Worm (Caenorhabditis elegans): ENCODE results near the gene ran-1.

ran-1 gene

ce11 chrIII:10717479-10717878, 30.0 kb downstream of the ran-1 start (continued):
- TF ChIP-seq sup-37 (GFP tag; optimal IDR thresholded peaks at IDR 0.05) = peak; percentile 37

- TF ChIP-seq mab-9 (GFP tag; IDR thresholded peaks at IDR 0.05) (no peak), lin-14 (GFP tag; optimal IDR thresholded peaks at IDR 0.05) (peak; percentile 52), efl-1 (optimal IDR thresholded peaks at IDR 0.05) (no peak), efl-1 (GFP tag; optimal IDR thresholded peaks at IDR 0.05 in 1 of 2) (peak in 1 of 2 experiments; percentile 22), nhr-71 (tag; optimal IDR thresholded peaks at IDR 0.05) (peak; percentile 31)
Measured at ce11 chrIII:10716091-10716490, 31.4 kb downstream of the ran-1 start, which contains the start of gene W09D10.4. TSS of gene W09D10.4 (minus strand) at chrIII:10716191.

- TF ChIP-seq unc-62 (GFP tag; optimal IDR thresholded peaks at IDR 0.05) (no peak), ceh-8 (GFP tag; optimal IDR thresholded peaks at IDR 0.05) (peak; percentile 18)
Measured at ce11 chrIII:10714541-10714940, 33.0 kb downstream of the ran-1 start.

- TF ChIP-seq nhr-85 (tag) (peak; percentile 48), snu-23 (GFP tag; optimal IDR thresholded peaks at IDR 0.05) (peak; percentile 34), pax-3 (tag; optimal IDR thresholded peaks at IDR 0.05) (peak; percentile 27), fkh-10 (GFP tag; optimal IDR thresholded peaks at IDR 0.05) (no peak), blmp-1 (tag; optimal IDR thresholded peaks at IDR 0.05) (peak; percentile 94), mep-1 (tag; optimal IDR thresholded peaks at IDR 0.05) (peak; percentile 27), nhr-71 (tag; optimal IDR thresholded peaks at IDR 0.05) (peak; percentile 4), lin-35 (GFP tag; optimal IDR thresholded peaks at IDR 0.05) (peak in 1 of 2 experiments; percentile 41), dsc-1 (tag; optimal IDR thresholded peaks at IDR 0.05) (no peak), ama-1 (optimal IDR thresholded peaks at IDR 0.05) (peak; percentile 29), vab-15 (tag; optimal IDR thresholded peaks at IDR 0.05) (no peak), unc-130 (tag; optimal IDR thresholded peaks at IDR 0.05) (no peak), hlh-4 (tag; optimal IDR thresholded peaks at IDR 0.05) (no peak), nhr-20 (tag; optimal IDR thresholded peaks at IDR 0.05) (peak; percentile 15), lsy-2 (tag; optimal IDR thresholded peaks at IDR 0.05) (peak in 1 of 2 experiments; percentile 40), lin-14 (GFP tag; optimal IDR thresholded peaks at IDR 0.05) (peak; percentile 31), efl-1 (optimal IDR thresholded peaks at IDR 0.05) (no peak), efl-1 (GFP tag; optimal IDR thresholded peaks at IDR 0.05 in 1 of 2) (no peak)
Measured at ce11 chrIII:10711192-10711673, 36.3 kb downstream of the ran-1 start, which contains the start of gene W09D10.5. TSS of gene W09D10.5 (minus strand) at chrIII:10711536.

ce11 chrIII:10709676-10710075, 37.9 kb downstream of the ran-1 start:
- TF ChIP-seq isw-1 (GFP tag; IDR thresholded peaks at IDR 0.05) (no peak), ceh-90 (tag; optimal IDR thresholded peaks at IDR 0.05) (no peak), nhr-90 (tag; optimal IDR thresholded peaks at IDR 0.05; ENCODE audit: poor library complexity) (no peak), nhr-76 (tag; optimal IDR thresholded peaks at IDR 0.05) (no peak), lin-15B (tag; optimal IDR thresholded peaks at IDR 0.05) (no peak), sup-37 (GFP tag; optimal IDR thresholded peaks at IDR 0.05) (no peak), unc-62 (GFP tag; optimal IDR thresholded peaks at IDR 0.05) (no peak), nhr-12 (tag; optimal IDR thresholded peaks at IDR 0.05) (no peak), ceh-63 (GFP tag; optimal IDR thresholded peaks at IDR 0.05) (no peak), nhr-84 (tag; optimal IDR thresholded peaks at IDR 0.05) (no peak), lin-14 (GFP tag; optimal IDR thresholded peaks at IDR 0.05) (no peak), hlh-4 (tag; optimal IDR thresholded peaks at IDR 0.05) (no peak), unc-130 (tag; optimal IDR thresholded peaks at IDR 0.05) (no peak), nhr-77 (tag; optimal IDR thresholded peaks at IDR 0.05) (no peak), nhr-71 (tag; optimal IDR thresholded peaks at IDR 0.05) (no peak), C16A3.4 (tag; optimal IDR thresholded peaks at IDR 0.05) (no peak)

- TF ChIP-seq nhr-11 (tag; optimal IDR thresholded peaks at IDR 0.05) (no peak), ztf-4 (tag; optimal IDR thresholded peaks at IDR 0.05) (no peak), aha-1 (tag; optimal IDR thresholded peaks at IDR 0.05) (no peak), sox-4 (tag; optimal IDR thresholded peaks at IDR 0.05) (no peak), unc-98 (GFP tag; IDR thresholded peaks at IDR 0.05) (no peak), mab-9 (GFP tag; IDR thresholded peaks at IDR 0.05) (no peak), nhr-12 (tag; optimal IDR thresholded peaks at IDR 0.05) (no peak), dpl-1 (GFP tag; optimal IDR thresholded peaks at IDR 0.05) (no peak), unc-62 (GFP tag; optimal IDR thresholded peaks at IDR 0.05) (no peak), lin-39 (tag; optimal IDR thresholded peaks at IDR 0.05) (no peak)
Measured at ce11 chrIII:10708484-10708883, 39.0 kb downstream of the ran-1 start.
